Fruit fly (Drosophila melanogaster): Measurements from ENCODE around the gene CG33322.

The CG33322 gene

DNA sequence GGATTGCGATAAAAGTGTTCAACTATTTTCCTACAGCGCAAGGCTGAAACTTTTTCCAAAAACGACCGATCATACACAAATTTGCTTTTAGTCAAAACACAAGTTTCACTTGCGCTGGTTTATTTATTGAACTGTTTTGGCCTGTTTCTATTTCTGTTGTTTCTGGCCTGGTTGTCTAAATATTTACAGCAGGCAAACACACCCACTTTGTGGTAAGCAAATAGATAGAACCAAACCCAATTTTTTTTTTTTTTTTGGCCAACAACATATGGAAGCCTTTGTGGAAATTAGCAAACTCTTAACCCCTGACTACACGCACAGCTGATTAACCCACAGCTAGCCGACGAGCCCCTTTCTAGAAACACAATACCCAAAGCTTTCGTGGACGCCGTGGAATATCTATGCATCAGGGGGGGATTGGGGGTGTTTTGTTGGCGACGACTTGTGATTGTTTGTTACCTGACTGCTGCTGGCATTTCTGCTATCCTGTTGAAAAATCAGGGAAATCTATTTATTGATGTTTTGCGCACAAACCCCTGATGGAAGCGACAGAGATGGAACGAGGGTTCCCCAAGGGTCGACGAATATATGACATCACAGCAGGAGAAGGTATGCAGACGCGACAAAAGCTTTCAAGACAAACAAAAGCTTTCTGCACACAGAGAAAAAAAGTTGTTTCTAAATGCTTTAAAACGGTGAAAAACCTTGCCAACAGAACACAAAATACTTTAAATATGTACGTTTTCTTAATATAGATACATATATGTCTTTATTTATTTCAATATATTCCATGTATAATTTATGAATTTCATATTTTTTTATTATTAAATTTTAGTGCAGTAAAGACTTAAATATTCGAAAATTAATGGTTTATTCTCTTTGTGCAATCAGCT, 8.2 kb downstream of the CG33322 start (continued):
- TF ChIP-seq CHES-1-like (GFP tag; optimal IDR thresholded peaks at IDR 0.05) (peak; percentile 40), ase (GFP tag; IDR thresholded peaks at IDR 0.05) (no peak), CG30403 (GFP tag; optimal IDR thresholded peaks at IDR 0.05) (peak; percentile 34), Sox102F (GFP tag; optimal IDR thresholded peaks at IDR 0.05) (peak; percentile 65), B-H2 (GFP tag; optimal IDR thresholded peaks at IDR 0.05) (peak; percentile 17), CG9932 (GFP tag; IDR thresholded peaks at IDR 0.05) (peak; percentile 13; the same call in 1 of the 2 replicates), CG10654 (GFP tag; optimal IDR thresholded peaks at IDR 0.05) (no peak), pb (GFP tag; optimal IDR thresholded peaks at IDR 0.05) (no peak), bab2 (GFP tag; optimal IDR thresholded peaks at IDR 0.05) (peak; percentile 2), CG12236 (GFP tag; optimal IDR thresholded peaks at IDR 0.05) (no peak), CG18619 (GFP tag; optimal IDR thresholded peaks at IDR 0.05) (peak; percentile 32), CG3163 (GFP tag; optimal IDR thresholded peaks at IDR 0.05) (no peak), Scr (GFP tag; IDR thresholded peaks at IDR 0.05; ENCODE audit: partially characterized antibody) (no peak), Hr51 (GFP tag; optimal IDR thresholded peaks at IDR 0.05) (peak; percentile 6 to 68), CG12391 (tag; optimal IDR thresholded peaks at IDR 0.05) (peak; percentile 51), maf-S (GFP tag; optimal IDR thresholded peaks at IDR 0.05) (no peak), Opbp (GFP tag; IDR thresholded peaks at IDR 0.05; ENCODE audit: partially characterized antibody) (no peak), HHEX (GFP tag; optimal IDR thresholded peaks at IDR 0.05) (peak; percentile 68), Trl (optimal IDR thresholded peaks at IDR 0.05) (peak in 1 of 2 experiments; percentile 50), Trl (GFP tag; optimal IDR thresholded peaks at IDR 0.05) (peak; percentile 46), HmgZ (tag; optimal IDR thresholded peaks at IDR 0.05) (peak; percentile 22), abd-A (tag; optimal IDR thresholded peaks at IDR 0.05) (peak; percentile 90), ewg (GFP tag; optimal IDR thresholded peaks at IDR 0.05) (peak; percentile 15), CG10462 (GFP tag; optimal IDR thresholded peaks at IDR 0.05) (no peak), CG4617 (GFP tag; optimal IDR thresholded peaks at IDR 0.05; ENCODE audit: borderline replicate concordance) (no peak), ci (GFP tag; IDR thresholded peaks at IDR 0.05) (peak; percentile 8; the same call in 2 of the 3 replicates), CG9876 (GFP tag; optimal IDR thresholded peaks at IDR 0.05) (no peak), CG14014 (GFP tag; IDR thresholded peaks at IDR 0.05) (peak; percentile 52), CG1603 (tag; optimal IDR thresholded peaks at IDR 0.05) (peak; percentile 11), chinmo (GFP tag; IDR thresholded peaks at IDR 0.05; ENCODE audit: partially characterized antibody) (0 out of 4 replicates have a peak, but pooled peaks have one; percentile 19), CG11085 (GFP tag; IDR thresholded peaks at IDR 0.05) (0 out of 2 replicates have a peak, but pooled peaks have one; percentile 29), CG3847 (GFP tag; IDR thresholded peaks at IDR 0.05) (peak; percentile 56), Deaf1 (tag; optimal IDR thresholded peaks at IDR 0.05) (peak; percentile 63)

DNA sequence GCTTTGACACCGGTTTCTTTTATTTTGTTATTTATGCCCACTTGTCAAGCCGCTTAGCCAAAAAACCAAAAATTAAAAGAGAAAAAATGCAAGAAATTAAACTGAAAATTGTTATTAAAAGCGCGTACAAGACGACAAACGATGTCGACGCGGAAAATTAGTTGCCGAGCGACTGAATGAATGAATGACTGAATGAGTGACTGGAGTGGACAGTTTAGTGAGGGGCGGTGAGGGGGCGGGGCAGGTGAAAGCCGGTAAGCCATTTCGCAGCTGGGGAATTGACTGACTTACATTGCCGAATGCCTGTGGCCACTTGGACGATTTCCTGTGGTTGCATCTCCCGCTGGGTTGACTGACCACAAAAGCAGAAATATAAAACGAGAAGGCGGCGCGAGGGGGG, 9.4 kb downstream of the CG33322 start:
- TF ChIP-seq en (GFP tag; optimal IDR thresholded peaks at IDR 0.05) (no peak), Atf3 (GFP tag; optimal IDR thresholded peaks at IDR 0.05) (no peak), BEAF-32 (GFP tag; optimal IDR thresholded peaks at IDR 0.05) (no peak), unpg (GFP tag; optimal IDR thresholded peaks at IDR 0.05) (no peak), Six4 (GFP tag; optimal IDR thresholded peaks at IDR 0.05) (no peak), Med (GFP tag) (peak; percentile 67), fd102C (GFP tag; optimal IDR thresholded peaks at IDR 0.05) (no peak), CG7745 (tag; optimal IDR thresholded peaks at IDR 0.05) (no peak), CG2129 (GFP tag; IDR thresholded peaks at IDR 0.05; ENCODE audit: partially characterized antibody) (no peak), CG4854 (GFP tag; optimal IDR thresholded peaks at IDR 0.05) (no peak), CG8281 (tag; optimal IDR thresholded peaks at IDR 0.05) (peak; percentile 91), klu (GFP tag; IDR thresholded peaks at IDR 0.05) (0 out of 2 replicates have a peak, but pooled peaks have one; percentile 8), Oli (tag; optimal IDR thresholded peaks at IDR 0.05) (no peak), so (GFP tag; IDR thresholded peaks at IDR 0.05) (no peak), HmgD (GFP tag; optimal IDR thresholded peaks at IDR 0.05) (no peak), Atf6 (GFP tag; IDR thresholded peaks at IDR 0.05) (no peak), trem (tag; optimal IDR thresholded peaks at IDR 0.05) (no peak)

Measured in whole organism, embryonic.